Fruit fly (Drosophila melanogaster): ENCODE data around the gene JMJD6.
A peak's percentile ranks its signal among the peaks of the same experiment; 100 is the strongest.

Gene JMJD6

dm6 chr3R:22368077-22368776, 6.1 kb upstream of the JMJD6 start:
- TF ChIP-seq brk (GFP tag; optimal IDR thresholded peaks at IDR 0.05) (no peak), CrebA (GFP tag; optimal IDR thresholded peaks at IDR 0.05; ENCODE audit: borderline replicate concordance) (no peak), CG32264 (GFP tag; optimal IDR thresholded peaks at IDR 0.05) (no peak), Hr78 (GFP tag; optimal IDR thresholded peaks at IDR 0.05) (no peak), tai (GFP tag; optimal IDR thresholded peaks at IDR 0.05) (no peak), ey (GFP tag; optimal IDR thresholded peaks at IDR 0.05) (no peak), Sp1 (GFP tag; optimal IDR thresholded peaks at IDR 0.05) (no peak), dsf (GFP tag; optimal IDR thresholded peaks at IDR 0.05; ENCODE audit: borderline replicate concordance) (no peak), foxo (GFP tag; optimal IDR thresholded peaks at IDR 0.05) (no peak), HLH106 (tag; optimal IDR thresholded peaks at IDR 0.05) (no peak), OdsH (GFP tag; optimal IDR thresholded peaks at IDR 0.05) (no peak), Dfd (GFP tag; optimal IDR thresholded peaks at IDR 0.05) (no peak), woc (GFP tag; optimal IDR thresholded peaks at IDR 0.05) (no peak), N (GFP tag; optimal IDR thresholded peaks at IDR 0.05) (no peak), Abd-B (GFP tag; optimal IDR thresholded peaks at IDR 0.05) (no peak), pan (optimal IDR thresholded peaks at IDR 0.05) (no peak), rgr (GFP tag; optimal IDR thresholded peaks at IDR 0.05) (no peak)

dm6 chr3R:22367126-22368076, 5.2 kb upstream of the JMJD6 start, which contains the start of the genes Polr3F and PyK:
Gene Polr3F, minus strand, starts transcription at chr3R:22367373.
Gene PyK, plus strand, starts transcription at chr3R:22367536.
- peak; percentile 12 for TF ChIP-seq CG9705 (GFP tag; optimal IDR thresholded peaks at IDR 0.05)
- TF ChIP-seq ey (GFP tag; optimal IDR thresholded peaks at IDR 0.05) = peak; percentile 28
- no peak for TF ChIP-seq psq (GFP tag; optimal IDR thresholded peaks at IDR 0.05)
- no peak for TF ChIP-seq fru (GFP tag; optimal IDR thresholded peaks at IDR 0.05)
- peak; percentile 28 for TF ChIP-seq HLH106 (tag; optimal IDR thresholded peaks at IDR 0.05)
- TF ChIP-seq Hr83 (GFP tag; optimal IDR thresholded peaks at IDR 0.05; ENCODE audit: poor library complexity, severe bottlenecking) = no peak
- TF ChIP-seq Dif (GFP tag; optimal IDR thresholded peaks at IDR 0.05; ENCODE audit: partially characterized antibody) = no peak
- peak; percentile 37 for TF ChIP-seq Hnf4 (GFP tag; optimal IDR thresholded peaks at IDR 0.05)
- no peak for TF ChIP-seq lola (GFP tag; optimal IDR thresholded peaks at IDR 0.05)
- no peak for TF ChIP-seq Vsx2 (GFP tag; optimal IDR thresholded peaks at IDR 0.05; ENCODE audit: partially characterized antibody)
- no peak for TF ChIP-seq GATAd (GFP tag; optimal IDR thresholded peaks at IDR 0.05)
- TF ChIP-seq pan (optimal IDR thresholded peaks at IDR 0.05) = no peak
- no peak for TF ChIP-seq br (GFP tag; optimal IDR thresholded peaks at IDR 0.05)
- TF ChIP-seq Abd-B (GFP tag; optimal IDR thresholded peaks at IDR 0.05) = no peak
- no peak for TF ChIP-seq dl (GFP tag; optimal IDR thresholded peaks at IDR 0.05; ENCODE audit: insufficient read depth in 1 of 2, partially characterized antibody in 2 of 2)
- no peak for TF ChIP-seq dmrt93B (GFP tag; optimal IDR thresholded peaks at IDR 0.05)
- no peak for TF ChIP-seq brk (GFP tag; optimal IDR thresholded peaks at IDR 0.05)
- TF ChIP-seq jim (GFP tag; optimal IDR thresholded peaks at IDR 0.05) = no peak
- peak; percentile 0 for TF ChIP-seq Myc (optimal IDR thresholded peaks at IDR 0.05)
- peak; percentile 14 for TF ChIP-seq OdsH (GFP tag; optimal IDR thresholded peaks at IDR 0.05)
- peak; percentile 50 for TF ChIP-seq sv (GFP tag; optimal IDR thresholded peaks at IDR 0.05)
- TF ChIP-seq Hr78 (GFP tag; optimal IDR thresholded peaks at IDR 0.05) = no peak
- no peak for TF ChIP-seq N (GFP tag; optimal IDR thresholded peaks at IDR 0.05)
- TF ChIP-seq dsf (GFP tag; optimal IDR thresholded peaks at IDR 0.05; ENCODE audit: borderline replicate concordance) = peak; percentile 53
- peak; percentile 46 for TF ChIP-seq h (GFP tag; optimal IDR thresholded peaks at IDR 0.05)
- no peak for TF ChIP-seq tai (GFP tag; optimal IDR thresholded peaks at IDR 0.05)
- no peak for TF ChIP-seq Rel (GFP tag; optimal IDR thresholded peaks at IDR 0.05)
- peak; percentile 10 for TF ChIP-seq Rel (tag; optimal IDR thresholded peaks at IDR 0.05)
- TF ChIP-seq rgr (GFP tag; optimal IDR thresholded peaks at IDR 0.05) = peak; percentile 8
- no peak for TF ChIP-seq CrebA (GFP tag; optimal IDR thresholded peaks at IDR 0.05; ENCODE audit: borderline replicate concordance)
- no peak for TF ChIP-seq usp (GFP tag; optimal IDR thresholded peaks at IDR 0.05)
- TF ChIP-seq foxo (GFP tag; optimal IDR thresholded peaks at IDR 0.05) = peak in 1 of 2 experiments; percentile 42
- no peak for TF ChIP-seq woc (GFP tag; optimal IDR thresholded peaks at IDR 0.05)
- TF ChIP-seq Mio (GFP tag; optimal IDR thresholded peaks at IDR 0.05) = no peak
- TF ChIP-seq sage (GFP tag; optimal IDR thresholded peaks at IDR 0.05) = no peak
- no peak for TF ChIP-seq CG32264 (GFP tag; optimal IDR thresholded peaks at IDR 0.05)
- no peak for TF ChIP-seq Dfd (GFP tag; optimal IDR thresholded peaks at IDR 0.05)
- peak; percentile 19 for TF ChIP-seq Jra (GFP tag; optimal IDR thresholded peaks at IDR 0.05)
- TF ChIP-seq Sp1 (GFP tag; optimal IDR thresholded peaks at IDR 0.05) = peak; percentile 31

All from whole organism, wandering third instar larva.